Worm (Caenorhabditis elegans) whole organism, midembryonic: Measurements from ENCODE around the gene str-33.

Experiments used
- T22C8.4 ChIP-seq: fragments of 200-800 bp; sonication (Bioruptor generic); IDR thresholded peaks from 2 replicates; pipeline ENCODE4 v1.3.6; 2022; ENCODE audit warnings: missing genetic modification characterization, missing compliant biosample characterization
- flt-1 ChIP-seq: fragments of 200-800 bp; sonication (Bioruptor generic); IDR thresholded peaks from 2 replicates; pipeline ENCODE4 v1.3.6; 2022; ENCODE audit warnings: missing genetic modification characterization, missing compliant biosample characterization
- klf-2 ChIP-seq: fragments of 200-800 bp; sonication (Bioruptor generic); conservative IDR thresholded peaks from 2 replicates; pipeline ENCODE4 v1.3.6; 2022; ENCODE audit warnings: missing genetic modification reagents, missing genetic modification characterization, missing compliant biosample characterization

DNA sequence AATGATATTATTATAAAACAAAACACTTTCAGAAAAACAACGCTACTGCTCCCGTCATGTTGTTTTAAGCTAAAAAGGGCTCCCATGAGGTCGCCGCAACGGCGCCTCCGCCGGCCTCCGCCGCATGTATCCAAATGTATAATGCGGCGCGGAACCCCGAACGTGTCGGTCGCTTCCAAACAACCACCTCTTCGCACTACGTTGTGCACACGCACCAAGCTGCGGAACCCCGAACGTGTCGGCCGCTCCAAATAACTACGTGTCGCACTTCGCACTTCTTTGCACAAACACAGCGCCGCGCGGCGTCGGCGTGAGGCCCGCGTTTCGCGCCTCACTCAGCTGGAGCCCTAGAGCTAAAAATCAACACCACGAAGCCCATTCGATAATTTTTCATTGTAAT, 11.4 kb upstream of the str-33 start:
- no peak for TF ChIP-seq T22C8.4 (GFP tag; lab: Robert Waterston, UW)
- TF ChIP-seq flt-1 (GFP tag; lab: Robert Waterston, UW) = no peak
- TF ChIP-seq klf-2 (GFP tag; lab: Robert Waterston, UW) = no peak
